Fruit fly (Drosophila melanogaster) ovary, adult (tissue): Measurements from ENCODE around the gene CG13066.

ENCODE experiments used
- CG17801 ChIP-seq: fragments of 200-800 bp; optimal IDR thresholded peaks from 2 replicates; lab custom pipeline; 2019; ENCODE audit warnings: missing biosample characterization, mild to moderate bottlenecking, missing genetic modification characterization, moderate library complexity; ENCODE audit not compliant: partially characterized antibody

The CG13066 gene

dm6 chr3L:16272338-16272959, at the start of gene CG13066:
TSS of gene CG13066 (plus strand) at chr3L:16272909.
- TF ChIP-seq CG17801 (GFP tag; lab: Kevin White, UChicago) = no peak

- no peak for TF ChIP-seq CG17801 (GFP tag; lab: Kevin White, UChicago)
Observed at dm6 chr3L:16225175-16225574, 47.5 kb upstream of the CG13066 start.

- peak; percentile 71 for TF ChIP-seq CG17801 (GFP tag; lab: Kevin White, UChicago)
Observed at dm6 chr3L:16228659-16229205, 44.0 kb upstream of the CG13066 start, which contains the start of gene Tmx3. TSS of gene Tmx3 (plus strand) at chr3L:16229100.

dm6 chr3L:16231857-16232256, 40.9 kb upstream of the CG13066 start, which contains the start of the genes PDCD-5 and MED10:
TSS of gene PDCD-5 (minus strand) at chr3L:16232038.
TSS of gene MED10 (plus strand) at chr3L:16232084.
- peak; percentile 60 for TF ChIP-seq CG17801 (GFP tag; lab: Kevin White, UChicago)

- peak; percentile 11 for TF ChIP-seq CG17801 (GFP tag; lab: Kevin White, UChicago)
Observed at dm6 chr3L:16232924-16233323, 39.8 kb upstream of the CG13066 start, which contains the start of gene Hsc20. TSS of gene Hsc20 (plus strand) at chr3L:16233127.

- TF ChIP-seq CG17801 (GFP tag; lab: Kevin White, UChicago) = no peak
Observed at dm6 chr3L:16233850-16234494, 38.7 kb upstream of the CG13066 start.

- no peak for TF ChIP-seq CG17801 (GFP tag; lab: Kevin White, UChicago)
Observed at dm6 chr3L:16241296-16241695, 31.4 kb upstream of the CG13066 start.

- TF ChIP-seq CG17801 (GFP tag; lab: Kevin White, UChicago) = no peak
Observed at dm6 chr3L:16252255-16252654, 20.5 kb upstream of the CG13066 start, which contains the start of gene CG13055. TSS of gene CG13055 (minus strand) at chr3L:16252355.

- TF ChIP-seq CG17801 (GFP tag; lab: Kevin White, UChicago) = no peak
Observed at dm6 chr3L:16257118-16257627, 15.5 kb upstream of the CG13066 start, which contains the start of gene CG13054. TSS of gene CG13054 (minus strand) at chr3L:16257191.

- no peak for TF ChIP-seq CG17801 (GFP tag; lab: Kevin White, UChicago)
Observed at dm6 chr3L:16259552-16259951, 13.2 kb upstream of the CG13066 start, which contains the start of gene CG13053. TSS of gene CG13053 (minus strand) at chr3L:16259722.

dm6 chr3L:16261505-16261904, 11.2 kb upstream of the CG13066 start, which contains the start of gene CG34247:
TSS of gene CG34247 (minus strand) at chr3L:16261605.
- no peak for TF ChIP-seq CG17801 (GFP tag; lab: Kevin White, UChicago)

dm6 chr3L:16262440-16262839, 10.3 kb upstream of the CG13066 start, which contains the start of gene CG13071:
TSS of gene CG13071 (plus strand) at chr3L:16262740.
- TF ChIP-seq CG17801 (GFP tag; lab: Kevin White, UChicago) = no peak

dm6 chr3L:16263043-16263442, 9.7 kb upstream of the CG13066 start, which contains the start of gene CG13070:
TSS of gene CG13070 (plus strand) at chr3L:16263343.
- TF ChIP-seq CG17801 (GFP tag; lab: Kevin White, UChicago) = no peak

dm6 chr3L:16265000-16265399, 7.7 kb upstream of the CG13066 start, which contains the start of the genes CG13051 and CG13069:
TSS of gene CG13051 (minus strand) at chr3L:16265100.
TSS of gene CG13069 (plus strand) at chr3L:16265385.
- no peak for TF ChIP-seq CG17801 (GFP tag; lab: Kevin White, UChicago)
